Worm (Caenorhabditis elegans) whole organism, late embryonic: Measurements from ENCODE around the gene ZK1127.5.

Source experiments
- ceh-14 ChIP-seq: sonication (generic microtip); optimal IDR thresholded peaks from 2 replicates; lab custom pipeline; 2016; ENCODE audit warnings: missing genotype, missing genetic modification characterization, missing compliant biosample characterization
- ceh-19 ChIP-seq: fragments of 200-800 bp; sonication (Bioruptor generic); optimal IDR thresholded peaks from 2 replicates; lab custom pipeline; 2018; ENCODE audit warnings: mild to moderate bottlenecking, missing genetic modification characterization, missing compliant biosample characterization
- ets-4 ChIP-seq: sonication (generic microtip); optimal IDR thresholded peaks from 2 replicates; lab custom pipeline; 2016; ENCODE audit warnings: missing genetic modification characterization, missing compliant biosample characterization
- tbx-7 ChIP-seq: sonication (generic microtip); optimal IDR thresholded peaks from 2 replicates; lab custom pipeline; 2016; ENCODE audit warnings: missing genotype, missing genetic modification characterization, missing compliant biosample characterization

- peak; percentile 65 for TF ChIP-seq ceh-14 (tag; lab: Kevin White, UChicago)
- TF ChIP-seq ceh-19 (GFP tag; lab: Kevin White, UChicago), result no peak
- peak; percentile 81 for TF ChIP-seq tbx-7
- peak; percentile 84 for TF ChIP-seq ets-4 (tag; lab: Kevin White, UChicago)
Measured at ce11 chrII:7072590-7073536, 22.4 kb downstream of the ZK1127.5 start.
